Worm (Caenorhabditis elegans) whole organism, L3 larva: ENCODE measurements around the gene R08C7.8.

Experiments used
- ZK546.5 ChIP-seq: sonication (generic microtip); optimal IDR thresholded peaks from 2 replicates; lab custom pipeline; 2017; ENCODE audit warnings: missing biosample characterization, missing genetic modification characterization
- aly-2 ChIP-seq: fragments of 150-350 bp; optimal IDR thresholded peaks from 2 replicates; lab custom pipeline; 2014; ENCODE audit warnings: missing biosample characterization, missing genetic modification characterization
- ama-1 ChIP-seq: fragments of 150-350 bp; optimal IDR thresholded peaks from 2 replicates; lab custom pipeline; 2018
- ceh-28 ChIP-seq: fragments of 150-350 bp; optimal IDR thresholded peaks from 2 replicates; lab custom pipeline; 2014; ENCODE audit warnings: missing biosample characterization, missing genetic modification reagents, missing genetic modification characterization
- ceh-82 ChIP-seq: fragments of 150-350 bp; optimal IDR thresholded peaks from 2 replicates; lab custom pipeline; 2014; ENCODE audit warnings: missing biosample characterization, missing genetic modification characterization
- ceh-9 ChIP-seq: sonication (generic microtip); optimal IDR thresholded peaks from 2 replicates; lab custom pipeline; 2018; ENCODE audit warnings: missing biosample characterization, missing genetic modification characterization
- egl-27 ChIP-seq: sonication (generic microtip); optimal IDR thresholded peaks from 4 replicates; lab custom pipeline; 2017; ENCODE audit warnings: missing biosample characterization, missing genetic modification reagents, missing genetic modification characterization
- egl-5 ChIP-seq: fragments of 150-350 bp; optimal IDR thresholded peaks from 2 replicates; lab custom pipeline; 2017; ENCODE audit warnings: missing biosample characterization, missing genetic modification reagents, missing genetic modification characterization, inconsistent platforms
- elt-2 ChIP-seq: sonication (generic microtip); optimal IDR thresholded peaks from 2 replicates; lab custom pipeline; 2016; ENCODE audit warnings: missing genetic modification reagents, mild to moderate bottlenecking, missing genetic modification characterization, missing compliant biosample characterization
- elt-3 ChIP-seq, 3 experiments: fragments of 150-350 bp in 1 of 3; sonication (generic microtip) in 2 of 3; optimal IDR thresholded peaks; 2 replicates in 2 of 3; 4 replicates in 1 of 3; lab custom pipeline; 2014 to 2017; ENCODE audit warnings: missing biosample characterization in 3 of 3, missing genetic modification characterization in 3 of 3
- eor-1 ChIP-seq, 2 experiments: fragments of 150-350 bp; optimal IDR thresholded peaks; 2 replicates each; lab custom pipeline; 2014 to 2018; ENCODE audit warnings: missing biosample characterization in 2 of 2, missing genetic modification characterization in 2 of 2
- fkh-10 ChIP-seq: sonication (generic microtip); optimal IDR thresholded peaks from 2 replicates; lab custom pipeline; 2017; ENCODE audit warnings: missing biosample characterization, missing genetic modification reagents, missing genetic modification characterization
- fos-1 ChIP-seq: fragments of 150-350 bp; optimal IDR thresholded peaks from 2 replicates; lab custom pipeline; 2014; ENCODE audit warnings: missing biosample characterization, missing genetic modification characterization
- hmg-11 ChIP-seq: sonication (generic microtip); optimal IDR thresholded peaks from 2 replicates; lab custom pipeline; 2016; ENCODE audit warnings: missing genetic modification characterization, missing compliant biosample characterization
- jun-1 ChIP-seq: fragments of 150-350 bp; optimal IDR thresholded peaks from 2 replicates; lab custom pipeline; 2014; ENCODE audit warnings: missing biosample characterization, missing genetic modification reagents, missing genetic modification characterization
- lin-15B ChIP-seq: fragments of 150-350 bp; optimal IDR thresholded peaks from 2 replicates; lab custom pipeline; 2014; ENCODE audit warnings: missing biosample characterization, missing genetic modification characterization
- lin-39 ChIP-seq: fragments of 150-350 bp; optimal IDR thresholded peaks from 2 replicates; lab custom pipeline; 2018; ENCODE audit warnings: missing biosample characterization, missing genetic modification reagents, missing genetic modification characterization
- lsy-12 ChIP-seq: sonication (generic microtip); optimal IDR thresholded peaks from 2 replicates; lab custom pipeline; 2016; ENCODE audit warnings: mild to moderate bottlenecking, missing genetic modification characterization, missing compliant biosample characterization
- mdl-1 ChIP-seq: fragments of 150-350 bp; optimal IDR thresholded peaks from 2 replicates; lab custom pipeline; 2014; ENCODE audit warnings: missing biosample characterization, missing genetic modification characterization
- mml-1 ChIP-seq: fragments of 150-350 bp; sonication (generic microtip); optimal IDR thresholded peaks from 3 replicates; lab custom pipeline; 2014; ENCODE audit warnings: missing biosample characterization, missing genetic modification characterization
- nfya-1 ChIP-seq: sonication (generic microtip); optimal IDR thresholded peaks from 2 replicates; lab custom pipeline; 2017; ENCODE audit warnings: missing genetic modification characterization, mild to moderate bottlenecking, missing compliant biosample characterization, antibody characterized with exemption, moderate library complexity; ENCODE audit not compliant: insufficient read depth
- nhr-11 ChIP-seq: fragments of 150-350 bp; optimal IDR thresholded peaks from 2 replicates; lab custom pipeline; 2014; ENCODE audit warnings: missing biosample characterization, missing genetic modification characterization
- nhr-23 ChIP-seq: fragments of 150-350 bp; optimal IDR thresholded peaks from 2 replicates; lab custom pipeline; 2014; ENCODE audit warnings: missing biosample characterization, missing genetic modification reagents, missing genetic modification characterization
- nhr-237 ChIP-seq: fragments of 150-350 bp; optimal IDR thresholded peaks from 2 replicates; lab custom pipeline; 2014; ENCODE audit warnings: missing biosample characterization, missing genetic modification characterization
- nhr-25 ChIP-seq: sonication (generic microtip); optimal IDR thresholded peaks from 2 replicates; lab custom pipeline; 2017; ENCODE audit warnings: missing biosample characterization, missing genetic modification characterization
- nhr-28 ChIP-seq: fragments of 150-350 bp; optimal IDR thresholded peaks from 2 replicates; lab custom pipeline; 2014; ENCODE audit warnings: missing biosample characterization, missing genetic modification characterization
- nhr-43 ChIP-seq: sonication (generic microtip); optimal IDR thresholded peaks from 2 replicates; lab custom pipeline; 2016; ENCODE audit warnings: mild to moderate bottlenecking, missing genetic modification characterization, missing compliant biosample characterization; ENCODE audit not compliant: poor library complexity, severe bottlenecking
- nhr-67 ChIP-seq: fragments of 150-350 bp; optimal IDR thresholded peaks from 2 replicates; lab custom pipeline; 2014; ENCODE audit warnings: missing biosample characterization, missing genetic modification characterization
- nhr-76 ChIP-seq: fragments of 150-350 bp; sonication (generic microtip); optimal IDR thresholded peaks from 5 replicates; lab custom pipeline; 2014; ENCODE audit warnings: missing biosample characterization, missing genetic modification characterization
- nhr-77 ChIP-seq: fragments of 150-350 bp; optimal IDR thresholded peaks from 2 replicates; lab custom pipeline; 2014; ENCODE audit warnings: missing biosample characterization, missing genetic modification characterization
- pha-4 ChIP-seq: fragments of 150-350 bp; optimal IDR thresholded peaks from 2 replicates; lab custom pipeline; 2014; ENCODE audit warnings: missing biosample characterization, missing genetic modification reagents, missing genetic modification characterization
- pqm-1 ChIP-seq: fragments of 150-350 bp; optimal IDR thresholded peaks from 2 replicates; lab custom pipeline; 2017; ENCODE audit warnings: missing biosample characterization, missing genetic modification characterization, inconsistent platforms
- snpc-4 ChIP-seq: fragments of 150-350 bp; optimal IDR thresholded peaks from 2 replicates; lab custom pipeline; 2014; ENCODE audit warnings: missing biosample characterization, missing genetic modification characterization
- tbx-2 ChIP-seq: sonication (generic microtip); optimal IDR thresholded peaks from 2 replicates; lab custom pipeline; 2016; ENCODE audit warnings: mild to moderate bottlenecking, missing genetic modification characterization, missing compliant biosample characterization
- zag-1 ChIP-seq: fragments of 150-350 bp; optimal IDR thresholded peaks from 2 replicates; lab custom pipeline; 2014; ENCODE audit warnings: missing biosample characterization, missing genetic modification characterization
- ztf-11 ChIP-seq: fragments of 150-350 bp; optimal IDR thresholded peaks from 2 replicates; lab custom pipeline; 2014; ENCODE audit warnings: missing biosample characterization, missing genetic modification characterization

Gene R08C7.8

ce11 chrIV:4472418-4473173 is 38.3 kb upstream of the R08C7.8 start (continued):
- peak in 1 of 3 experiments; percentile 32 for TF ChIP-seq elt-3 (tag; optimal IDR thresholded peaks at IDR 0.05; lab: Kevin White, UChicago)
- no peak for TF ChIP-seq aly-2 (tag; lab: Kevin White, UChicago)
- no peak for TF ChIP-seq ceh-82 (tag; lab: Kevin White, UChicago)
- TF ChIP-seq lin-39 (tag; lab: Kevin White, UChicago) = peak; percentile 2
- peak; percentile 90 for TF ChIP-seq nhr-23 (tag; lab: Kevin White, UChicago)
- TF ChIP-seq ceh-9 (tag; lab: Kevin White, UChicago) = no peak
- TF ChIP-seq tbx-2 = no peak
- peak; percentile 85 for TF ChIP-seq nhr-25
- no peak for TF ChIP-seq nhr-76 (tag; lab: Kevin White, UChicago)
- no peak for TF ChIP-seq egl-27 (tag; lab: Kevin White, UChicago)
- no peak for TF ChIP-seq eor-1 (tag; optimal IDR thresholded peaks at IDR 0.05; lab: Kevin White, UChicago)
- TF ChIP-seq nhr-11 = no peak
- TF ChIP-seq nhr-77 (tag; lab: Kevin White, UChicago) = no peak
- TF ChIP-seq ZK546.5 (tag; lab: Kevin White, UChicago) = no peak
- no peak for TF ChIP-seq lsy-12 (tag; lab: Kevin White, UChicago)
- TF ChIP-seq snpc-4 (tag; lab: Kevin White, UChicago) = no peak
- no peak for TF ChIP-seq nhr-237 (tag; lab: Kevin White, UChicago)
- TF ChIP-seq, all 47 proteins: peak for 13

ce11 chrIV:4470885-4471772 is 36.8 kb upstream of the R08C7.8 start:
- TF ChIP-seq nhr-77 (tag; lab: Kevin White, UChicago) = no peak
- no peak for TF ChIP-seq eor-1 (tag; optimal IDR thresholded peaks at IDR 0.05; lab: Kevin White, UChicago)
- no peak for TF ChIP-seq zag-1 (tag; lab: Kevin White, UChicago)
- TF ChIP-seq ceh-9 (tag; lab: Kevin White, UChicago) = no peak
- TF ChIP-seq elt-2 (tag; lab: Kevin White, UChicago) = peak; percentile 63
- TF ChIP-seq nfya-1 (tag; lab: Kevin White, UChicago) = peak; percentile 32
- peak; percentile 12 for TF ChIP-seq nhr-23 (tag; lab: Kevin White, UChicago)
- peak; percentile 87 for TF ChIP-seq ama-1 (lab: Kevin White, UChicago)
- no peak for TF ChIP-seq jun-1
- peak; percentile 46 for TF ChIP-seq pqm-1 (tag; lab: Kevin White, UChicago)
- TF ChIP-seq lin-15B (tag; lab: Kevin White, UChicago) = peak; percentile 25
- TF ChIP-seq nhr-67 (tag; lab: Kevin White, UChicago) = no peak
- TF ChIP-seq hmg-11 (tag; lab: Kevin White, UChicago) = peak; percentile 3
- peak; percentile 44 for TF ChIP-seq pha-4
- TF ChIP-seq fos-1 = no peak
- no peak for TF ChIP-seq ceh-28 (tag; lab: Kevin White, UChicago)
- no peak for TF ChIP-seq ztf-11 (tag; lab: Kevin White, UChicago)
- peak; percentile 76 for TF ChIP-seq mdl-1 (tag; lab: Kevin White, UChicago)

ce11 chrIV:4469770-4470709 is 35.7 kb upstream of the R08C7.8 start:
- TF ChIP-seq ceh-28 (tag; lab: Kevin White, UChicago) = no peak
- TF ChIP-seq fkh-10 (GFP tag; lab: Kevin White, UChicago) = peak; percentile 88
- no peak for TF ChIP-seq egl-27 (tag; lab: Kevin White, UChicago)
- TF ChIP-seq nfya-1 (tag; lab: Kevin White, UChicago) = peak; percentile 74
- TF ChIP-seq nhr-76 (tag; lab: Kevin White, UChicago) = no peak
- peak; percentile 83 for TF ChIP-seq mdl-1 (tag; lab: Kevin White, UChicago)
- TF ChIP-seq lin-39 (tag; lab: Kevin White, UChicago) = peak; percentile 98
- peak; percentile 25 for TF ChIP-seq egl-5 (tag; lab: Kevin White, UChicago)
- TF ChIP-seq nhr-28 (tag; lab: Kevin White, UChicago) = no peak
- TF ChIP-seq pha-4 = peak; percentile 88
- peak; percentile 52 for TF ChIP-seq snpc-4 (tag; lab: Kevin White, UChicago)
- TF ChIP-seq jun-1 = peak; percentile 11
- peak; percentile 21 for TF ChIP-seq nhr-43 (tag; lab: Kevin White, UChicago)
- peak; percentile 34 for TF ChIP-seq hmg-11 (tag; lab: Kevin White, UChicago)
- peak; percentile 82 for TF ChIP-seq ama-1 (lab: Kevin White, UChicago)
- TF ChIP-seq elt-2 (tag; lab: Kevin White, UChicago) = peak; percentile 69
- TF ChIP-seq lsy-12 (tag; lab: Kevin White, UChicago) = peak; percentile 50
- TF ChIP-seq mml-1 (tag; lab: Kevin White, UChicago) = peak; percentile 70
- TF ChIP-seq pqm-1 (tag; lab: Kevin White, UChicago) = peak; percentile 17
